Worm (Caenorhabditis elegans): Measurements from ENCODE around the gene pcp-1.

pcp-1 gene

DNA sequence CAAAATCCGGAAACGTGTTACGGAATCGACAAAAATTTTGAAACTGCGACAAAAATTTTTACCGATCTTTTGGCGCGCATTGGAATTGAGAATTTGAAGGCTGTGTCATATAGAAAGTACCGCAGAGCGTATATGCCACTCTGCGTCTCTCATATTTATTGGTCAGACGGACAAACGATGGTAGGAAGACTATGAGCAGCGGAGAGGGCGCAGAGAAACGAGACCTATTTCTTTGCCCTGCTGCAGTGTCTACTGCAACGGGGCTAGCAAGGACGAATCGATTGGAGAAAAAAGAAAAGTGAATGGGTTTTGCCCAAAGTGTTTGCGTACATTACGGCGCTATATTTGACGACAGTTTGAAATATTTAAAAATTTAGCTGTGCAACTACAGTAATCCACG, 48.6 kb upstream of the pcp-1 start (continued):
- peak; percentile 73 for TF ChIP-seq hlh-30 (tag; optimal IDR thresholded peaks at IDR 0.05; ENCODE audit: insufficient read depth)
- no peak for TF ChIP-seq pha-4 (GFP tag; IDR thresholded peaks at IDR 0.05)
- peak; percentile 28 for TF ChIP-seq pha-4 (tag; optimal IDR thresholded peaks at IDR 0.05)
- peak; percentile 79 for TF ChIP-seq lin-38 (GFP tag; IDR thresholded peaks at IDR 0.05)
- TF ChIP-seq F37D6.2 (tag; optimal IDR thresholded peaks at IDR 0.05) = peak; percentile 57
- TF ChIP-seq ceh-20 (GFP tag; IDR thresholded peaks at IDR 0.05) = peak; percentile 58; the same call in 1 of the 2 replicates
- TF ChIP-seq saeg-2 (GFP tag; IDR thresholded peaks at IDR 0.05) = no peak
- TF ChIP-seq Y105C5A.15 (GFP tag; IDR thresholded peaks at IDR 0.05) = no peak
- TF ChIP-seq nhr-77 (tag; optimal IDR thresholded peaks at IDR 0.05) = peak; percentile 29

DNA sequence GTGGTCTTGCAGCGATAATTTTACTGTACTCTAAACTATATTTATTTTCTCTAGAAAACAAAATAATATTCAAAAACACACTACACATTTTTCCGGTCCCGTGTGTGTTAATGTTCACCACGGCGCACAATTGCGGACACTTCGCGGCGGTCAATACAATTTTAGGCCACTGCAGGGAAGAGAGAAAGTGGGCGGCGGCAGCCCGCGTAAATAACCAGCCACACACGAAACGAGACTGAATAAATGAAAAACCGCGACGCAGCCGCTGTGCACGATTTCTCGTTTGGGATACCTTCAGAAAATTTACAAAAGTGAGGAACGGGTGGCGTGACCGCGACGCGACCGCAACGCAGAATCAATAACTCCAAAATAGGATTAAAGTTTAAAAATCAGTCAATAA, 47.8 kb upstream of the pcp-1 start:
- TF ChIP-seq nhr-41 (GFP tag; IDR thresholded peaks at IDR 0.05) (no peak), lin-38 (GFP tag; IDR thresholded peaks at IDR 0.05) (peak; percentile 34; the same call in 1 of the 2 replicates), dve-1 (tag; optimal IDR thresholded peaks at IDR 0.05; ENCODE audit: insufficient read depth) (peak; percentile 45), duxl-1 (tag; optimal IDR thresholded peaks at IDR 0.05; ENCODE audit: poor library complexity) (no peak), pha-4 (GFP tag; IDR thresholded peaks at IDR 0.05) (no peak), pha-4 (tag; optimal IDR thresholded peaks at IDR 0.05) (no peak), lin-15B (tag; optimal IDR thresholded peaks at IDR 0.05) (no peak), mxl-3 (GFP tag; optimal IDR thresholded peaks at IDR 0.05) (peak; percentile 56), vab-7 (GFP tag; IDR thresholded peaks at IDR 0.05) (0 out of 2 replicates have a peak, but pooled peaks have one; percentile 29), set-16 (GFP tag; IDR thresholded peaks at IDR 0.05) (no peak), daf-8 (GFP tag; IDR thresholded peaks at IDR 0.05) (no peak), ztf-7 (tag; optimal IDR thresholded peaks at IDR 0.05) (no peak), lin-39 (tag; optimal IDR thresholded peaks at IDR 0.05) (no peak), aly-2 (tag; optimal IDR thresholded peaks at IDR 0.05) (no peak), ceh-82 (tag; optimal IDR thresholded peaks at IDR 0.05) (no peak), lin-13 (GFP tag; optimal IDR thresholded peaks at IDR 0.05) (peak; percentile 94), zip-2 (tag; optimal IDR thresholded peaks at IDR 0.05) (no peak), nhr-102 (tag; optimal IDR thresholded peaks at IDR 0.05) (no peak), tra-1 (GFP tag; IDR thresholded peaks at IDR 0.05) (no peak), F37D6.2 (tag; optimal IDR thresholded peaks at IDR 0.05) (no peak), ctbp-1 (GFP tag; IDR thresholded peaks at IDR 0.05) (no peak), aha-1 (tag) (no peak), daf-19 (GFP tag; conservative IDR thresholded peaks at IDR 0.05) (no peak), ZK546.5 (tag; optimal IDR thresholded peaks at IDR 0.05) (no peak), php-3 (GFP tag; IDR thresholded peaks at IDR 0.05) (no peak), hlh-11 (tag; optimal IDR thresholded peaks at IDR 0.05) (peak; percentile 43), Y5F2A.4 (GFP tag; optimal IDR thresholded peaks at IDR 0.05) (no peak), ztf-11 (tag; optimal IDR thresholded peaks at IDR 0.05) (no peak), daf-16 (GFP tag; optimal IDR thresholded peaks at IDR 0.05) (no peak), daf-16 (tag; optimal IDR thresholded peaks at IDR 0.05) (peak; percentile 35), Y75B8A.6 (GFP tag; IDR thresholded peaks at IDR 0.05) (no peak), Y105C5A.15 (GFP tag; IDR thresholded peaks at IDR 0.05) (no peak), F10B5.3 (tag; optimal IDR thresholded peaks at IDR 0.05) (no peak), nhr-237 (tag; optimal IDR thresholded peaks at IDR 0.05) (no peak), fkh-10 (GFP tag; optimal IDR thresholded peaks at IDR 0.05) (no peak), fos-1 (tag; optimal IDR thresholded peaks at IDR 0.05) (no peak), nhr-11 (tag; optimal IDR thresholded peaks at IDR 0.05) (no peak), madf-9 (GFP tag; conservative IDR thresholded peaks at IDR 0.05) (no peak), lir-3 (tag; optimal IDR thresholded peaks at IDR 0.05) (no peak), dmd-6 (GFP tag; IDR thresholded peaks at IDR 0.05) (no peak; the same call in 1 of the 2 replicates), jun-1 (tag; optimal IDR thresholded peaks at IDR 0.05) (no peak), dpl-1 (GFP tag; optimal IDR thresholded peaks at IDR 0.05) (peak; percentile 36), rbr-2 (tag; optimal IDR thresholded peaks at IDR 0.05) (peak; percentile 46), lsy-2 (tag; optimal IDR thresholded peaks at IDR 0.05) (peak in 1 of 2 experiments; percentile 57), T20F7.1 (GFP tag; optimal IDR thresholded peaks at IDR 0.05) (no peak), nhr-6 (tag; optimal IDR thresholded peaks at IDR 0.05) (no peak), zfp-2 (tag; optimal IDR thresholded peaks at IDR 0.05) (no peak)

Measured in whole organism, L4 larva.